Fruit fly (Drosophila melanogaster): Measurements from ENCODE around the gene eIF2D.

eIF2D gene

DNA sequence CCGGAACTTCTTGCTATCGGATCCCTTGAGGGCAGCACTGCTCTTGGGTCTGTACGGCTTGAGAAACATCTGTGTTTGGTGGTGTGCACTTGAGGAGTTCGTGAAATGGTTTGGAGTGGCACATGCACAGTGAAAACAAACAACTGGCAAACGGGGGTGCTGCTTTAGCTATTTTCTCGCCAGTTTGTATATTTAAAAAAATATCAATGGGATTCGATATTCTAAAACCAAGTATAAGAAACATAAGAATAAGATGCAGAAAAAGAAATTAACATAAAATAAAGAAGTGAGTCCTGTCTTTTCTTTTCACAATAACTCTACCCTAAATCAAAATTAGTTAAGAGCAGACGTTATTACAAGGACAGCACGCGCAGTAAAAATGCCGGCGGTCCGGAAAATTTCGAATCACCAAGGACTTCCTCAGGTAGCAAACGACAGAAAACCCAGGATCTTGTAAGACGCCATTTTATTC, at the start of gene eIF2D:
eIF2D (minus strand) TSS at position 174 of the 472 bp plus-strand sequence.
- TF ChIP-seq noc (tag; optimal IDR thresholded peaks at IDR 0.05) = peak; percentile 52

DNA sequence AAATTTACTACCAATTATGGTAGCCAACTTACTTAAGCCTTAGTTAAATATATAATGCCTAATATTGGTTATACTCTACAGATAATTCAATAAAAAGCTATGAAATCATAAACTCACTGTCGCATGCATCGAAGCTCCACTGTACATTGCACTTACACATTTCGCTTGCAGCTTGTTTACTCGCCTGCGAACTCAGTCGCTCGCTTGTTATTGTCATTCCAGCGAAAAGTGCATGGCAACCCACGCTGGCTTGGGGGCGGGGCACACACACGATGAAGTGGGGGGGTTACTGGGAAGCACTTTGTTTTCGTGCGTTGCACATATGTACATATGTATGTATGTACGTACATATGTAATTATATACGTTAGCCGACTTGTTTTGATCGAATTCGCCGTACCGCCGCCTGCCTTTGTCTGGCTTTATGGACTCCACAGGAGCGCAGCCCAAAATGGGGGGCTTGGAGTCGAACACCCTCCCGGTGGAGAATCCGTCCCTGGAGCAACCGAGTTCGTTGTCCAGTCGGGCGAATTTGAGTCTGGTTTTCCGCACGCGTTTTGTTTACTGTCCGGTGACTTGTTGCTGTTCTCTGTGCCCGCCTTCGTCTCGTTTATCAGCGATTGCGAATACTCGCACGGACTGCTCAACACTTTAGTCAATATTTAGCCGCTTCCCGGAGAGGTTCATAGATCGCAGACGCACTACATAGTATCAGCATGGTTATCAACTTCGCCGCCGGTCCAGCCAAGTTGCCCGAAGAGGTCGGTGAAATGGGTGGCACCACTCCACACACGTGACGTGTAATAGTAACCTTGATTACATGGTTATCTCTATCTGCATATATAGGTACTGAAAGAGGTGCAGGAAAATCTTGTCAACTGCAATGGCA, 48.5 kb upstream of the eIF2D start, which contains the start of gene CG11899:
CG11899 (plus strand) TSS at position 648 of the 887 bp plus-strand sequence.
- peak; percentile 54 for TF ChIP-seq noc (tag; optimal IDR thresholded peaks at IDR 0.05)

DNA sequence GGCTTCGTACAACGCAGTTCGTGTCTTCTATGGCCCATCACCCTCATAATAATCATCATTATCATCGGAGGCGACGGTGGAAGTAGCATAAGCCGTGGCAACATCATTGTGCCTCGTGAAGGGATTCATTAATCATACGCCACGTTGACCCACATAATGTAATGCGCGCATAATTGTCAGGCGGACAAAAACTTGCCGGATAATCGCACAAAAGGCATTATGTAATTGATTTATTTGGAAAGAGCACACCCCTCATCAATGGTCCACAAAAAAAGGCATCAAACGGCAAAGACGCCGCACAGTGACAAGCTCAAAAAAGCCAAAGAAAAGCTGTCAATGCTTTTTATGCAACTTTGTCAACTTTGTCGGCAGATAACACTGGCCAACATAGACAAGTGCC, 46.7 kb upstream of the eIF2D start:
- TF ChIP-seq noc (tag; optimal IDR thresholded peaks at IDR 0.05) = no peak

DNA sequence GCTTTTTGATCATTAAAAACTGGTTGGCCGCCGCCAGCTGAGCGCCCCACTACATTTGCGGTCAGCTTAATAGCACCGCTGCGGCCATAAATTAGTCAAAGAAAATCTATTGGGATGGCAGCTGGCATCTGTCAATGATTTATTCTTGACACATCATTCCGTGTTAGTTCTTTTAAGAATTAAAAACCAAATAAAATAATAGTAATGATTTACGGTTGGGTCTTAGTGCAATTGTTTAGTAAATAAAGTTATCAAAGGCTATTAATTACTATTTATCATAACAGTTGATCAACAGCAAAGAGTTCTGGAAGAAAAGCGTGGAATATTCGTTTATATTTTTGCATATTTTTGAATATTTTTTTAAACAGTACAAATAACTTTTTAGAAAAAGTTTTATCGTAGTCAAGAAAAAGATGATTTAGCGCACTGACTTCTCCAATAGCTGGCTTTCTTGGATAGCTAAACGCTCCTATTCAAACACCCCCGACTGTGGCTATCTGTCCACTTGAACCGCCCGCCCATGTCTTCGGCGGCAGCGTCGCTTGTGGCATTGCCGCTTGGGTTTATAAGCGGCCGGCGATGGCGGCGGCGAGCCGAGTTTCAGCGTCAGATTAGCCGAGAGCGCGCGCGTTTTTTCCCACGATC, 45.5 kb upstream of the eIF2D start, which contains the start of gene CG14515:
CG14515 (plus strand) TSS at position 590 of the 645 bp plus-strand sequence.
- no peak for TF ChIP-seq noc (tag; optimal IDR thresholded peaks at IDR 0.05)

dm6 chr3R:29194957-29195356, 43.4 kb upstream of the eIF2D start, which contains the start of gene jus:
TSS of gene jus (minus strand) at chr3R:29194994.
- no peak for TF ChIP-seq noc (tag; optimal IDR thresholded peaks at IDR 0.05)

DNA sequence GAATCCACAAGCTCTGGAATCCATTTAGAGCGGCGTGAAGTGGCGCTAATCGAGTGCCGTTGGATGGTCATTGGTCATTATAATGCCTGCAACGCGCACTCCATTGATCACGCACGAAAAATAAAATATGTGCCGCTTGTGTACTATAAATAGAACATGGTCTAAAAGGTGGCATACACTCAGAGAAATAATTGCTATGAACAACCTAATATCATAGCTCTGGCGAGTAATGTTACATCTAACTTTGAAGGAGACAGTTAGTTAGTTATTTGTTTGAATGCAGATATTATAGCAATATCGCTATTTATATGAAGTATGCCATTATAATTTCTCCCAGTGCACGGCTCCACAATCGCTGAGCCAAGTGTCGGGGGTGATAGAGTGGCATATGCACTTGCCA, 39.4 kb upstream of the eIF2D start:
- no peak for TF ChIP-seq noc (tag; optimal IDR thresholded peaks at IDR 0.05)

DNA sequence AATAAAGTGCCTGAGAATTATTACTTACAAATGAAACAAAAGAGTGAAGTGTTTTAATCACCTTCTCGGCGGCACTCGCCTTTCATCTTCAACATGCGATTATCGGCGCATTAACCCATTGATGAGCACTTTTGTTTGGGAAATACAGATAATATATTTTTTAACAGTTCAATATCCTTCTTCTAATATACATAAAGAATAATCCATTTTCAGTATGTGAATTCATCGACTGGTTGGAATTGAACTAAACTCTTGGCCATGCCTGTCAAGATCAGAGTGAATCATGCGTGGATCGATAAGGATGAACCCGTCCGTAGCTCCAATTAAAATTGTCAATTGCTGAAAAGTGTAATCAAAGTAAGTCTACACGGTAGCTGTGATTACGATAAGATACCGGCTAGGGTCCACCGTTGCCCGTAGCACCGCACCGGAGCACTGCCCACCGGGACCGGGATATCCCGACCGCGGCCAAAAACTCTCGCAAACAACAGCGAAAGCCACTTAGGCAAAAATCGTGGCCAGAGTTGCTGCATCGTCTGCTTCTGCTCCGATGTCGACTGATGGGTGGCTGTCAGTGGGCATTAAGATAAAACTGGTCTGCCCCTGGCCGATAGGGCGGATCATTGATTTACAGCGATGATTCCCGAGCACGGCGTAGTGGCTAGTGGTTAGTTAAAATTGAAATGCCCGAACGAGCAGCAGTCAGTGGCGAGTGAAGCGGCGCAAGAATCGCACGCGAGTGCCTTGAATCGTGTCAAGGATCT, 13.5 kb upstream of the eIF2D start, which contains the start of gene CG11898:
CG11898 (plus strand) TSS at position 714 of the 764 bp plus-strand sequence.
- TF ChIP-seq noc (tag; optimal IDR thresholded peaks at IDR 0.05) = peak; percentile 39

- no peak for TF ChIP-seq noc (tag; optimal IDR thresholded peaks at IDR 0.05)
Measured at dm6 chr3R:29159620-29160019, 8.0 kb upstream of the eIF2D start.

DNA sequence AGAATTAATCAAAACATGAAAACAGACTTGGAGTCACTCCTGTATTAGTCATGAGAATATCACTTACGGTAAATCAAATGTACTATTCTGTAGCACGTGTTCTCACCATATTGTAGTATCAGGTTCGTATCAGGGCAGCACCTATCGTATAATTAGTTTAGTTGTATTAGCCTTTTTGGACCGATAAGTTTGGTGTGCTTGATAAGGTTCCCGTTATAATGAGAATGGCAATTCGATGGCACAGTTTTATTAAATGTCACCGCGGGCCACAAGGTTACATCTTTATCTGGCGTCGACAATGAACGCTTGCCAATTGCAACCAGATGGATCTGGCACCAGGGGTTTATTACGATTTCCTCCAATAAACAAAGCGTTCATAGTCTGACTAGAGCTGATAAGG, 7.1 kb upstream of the eIF2D start:
- peak; percentile 11 for TF ChIP-seq noc (tag; optimal IDR thresholded peaks at IDR 0.05)

dm6 chr3R:29157418-29158398, 6.1 kb upstream of the eIF2D start, which contains the start of gene rdog:
TSS of gene rdog (plus strand) at chr3R:29158122.
- TF ChIP-seq noc (tag; optimal IDR thresholded peaks at IDR 0.05) = peak; percentile 89

dm6 chr3R:29153197-29153644, 1.6 kb upstream of the eIF2D start, which contains the start of the genes Slbp and Rpn2:
TSS of gene Slbp (minus strand) at chr3R:29153266.
TSS of gene Rpn2 (plus strand) at chr3R:29153524.
- TF ChIP-seq noc (tag; optimal IDR thresholded peaks at IDR 0.05) = peak; percentile 65

dm6 chr3R:29148072-29148471, 3.5 kb downstream of the eIF2D start, which contains the start of the genes CG11882 and Pglym78:
TSS of gene CG11882 (minus strand) at chr3R:29148172.
TSS of gene Pglym78 (plus strand) at chr3R:29148248.
- peak; percentile 27 for TF ChIP-seq noc (tag; optimal IDR thresholded peaks at IDR 0.05)

DNA sequence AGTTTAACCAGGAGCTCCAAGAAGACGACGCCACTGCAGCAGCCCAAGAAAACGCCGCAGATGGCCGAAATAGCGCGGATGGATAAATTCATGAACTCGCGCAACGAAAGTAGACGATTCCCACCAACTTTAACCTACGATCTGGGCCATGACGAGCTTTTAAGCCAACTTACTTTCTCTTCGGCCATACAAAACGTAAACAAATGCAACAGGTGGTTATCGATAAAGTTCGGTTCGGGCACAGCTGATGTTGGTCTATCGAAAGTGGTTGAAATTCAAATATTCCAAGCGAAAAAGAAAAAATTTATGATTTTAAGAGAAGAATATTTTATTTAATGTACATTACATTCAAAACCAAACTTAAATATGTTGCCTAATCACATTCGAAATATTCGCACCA, 4.9 kb downstream of the eIF2D start, which contains the start of gene CG14511:
CG14511 (minus strand) TSS at position 184 of the 400 bp plus-strand sequence.
- no peak for TF ChIP-seq noc (tag; optimal IDR thresholded peaks at IDR 0.05)
